Fruit fly (Drosophila melanogaster): ENCODE measurements around the gene CG14636.
"Not testable (repeated sequence)": the region's sequence is repeated elsewhere in the genome, so short reads cannot be mapped to it uniquely, and the experiment has no call there.

The CG14636 gene

DNA sequence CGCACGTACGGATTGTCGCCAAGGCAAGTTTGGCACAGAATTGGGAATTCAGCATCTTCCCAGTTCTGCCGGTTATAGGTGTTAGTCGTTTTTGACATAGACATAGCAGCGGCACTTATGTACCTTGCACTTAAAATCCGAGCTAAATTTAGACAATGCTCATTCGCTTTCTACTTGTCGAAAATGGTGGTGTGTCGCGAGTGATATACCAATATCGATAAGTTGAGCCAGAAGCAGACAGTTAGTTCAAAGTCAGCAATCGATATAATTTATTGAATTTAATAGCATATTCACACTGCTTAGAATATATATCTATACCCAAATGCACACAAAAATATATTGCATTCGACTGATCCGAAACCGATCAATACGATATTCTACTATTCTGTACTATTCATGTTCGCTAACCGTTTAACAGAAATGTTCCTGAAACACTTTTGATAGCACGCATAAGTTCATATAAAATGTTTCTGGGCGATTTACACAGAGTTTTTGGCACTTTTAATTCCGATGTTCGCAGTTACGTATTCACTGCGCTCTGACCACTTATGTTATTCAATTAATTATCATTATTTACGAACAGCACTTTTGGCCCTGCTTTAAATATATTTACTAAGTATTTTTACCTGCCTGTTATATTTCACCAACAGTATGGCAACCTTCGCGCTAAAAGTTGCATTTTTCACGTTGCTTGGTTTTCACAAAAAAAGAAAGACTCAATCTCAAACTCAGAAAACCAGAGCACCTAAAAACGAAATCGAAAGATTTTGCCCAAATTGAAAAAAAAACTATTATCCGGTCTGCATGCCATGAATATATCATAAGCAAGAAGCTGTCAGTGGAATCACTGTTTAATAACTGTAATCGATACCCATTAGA is 17.3 kb upstream of the CG14636 start, which contains the start of gene CG14641:
TSS of gene CG14641 (minus strand) at position 204 of the 879 bp plus-strand sequence.
- no peak for TF ChIP-seq CG8478 (optimal IDR thresholded peaks at IDR 0.05)
- no peak for TF ChIP-seq CTCF (optimal IDR thresholded peaks at IDR 0.05)

DNA sequence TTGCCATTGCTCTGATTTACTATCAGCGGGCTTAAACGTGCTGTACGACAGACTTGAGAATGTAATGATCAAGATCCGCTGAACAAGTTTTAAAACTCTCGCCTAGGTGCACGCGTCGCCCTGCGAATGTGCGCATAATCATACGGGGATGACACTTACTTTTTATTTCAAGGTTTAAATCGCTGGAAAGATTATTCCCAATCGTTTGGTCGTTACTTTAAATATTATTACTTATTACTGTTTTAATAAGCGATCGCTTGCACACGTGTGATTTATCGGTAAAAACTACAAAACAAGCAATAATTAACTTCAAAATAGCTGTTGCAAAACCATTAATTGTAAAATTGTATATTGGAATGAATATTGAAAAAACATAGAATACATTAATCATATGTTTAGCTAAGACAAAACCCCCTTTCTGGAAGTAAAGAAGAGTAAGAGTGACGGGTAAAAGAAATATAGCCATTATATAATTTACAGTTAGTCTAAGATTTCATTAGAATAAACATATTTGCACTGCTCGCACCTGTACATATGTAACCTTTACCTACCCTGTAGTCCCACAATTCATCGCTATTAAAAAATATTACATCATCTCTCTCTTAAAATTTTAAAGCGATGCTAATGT is 14.1 kb upstream of the CG14636 start, which contains the start of gene DhpD:
TSS of gene DhpD (minus strand) at position 102 of the 628 bp plus-strand sequence.
- TF ChIP-seq CTCF (optimal IDR thresholded peaks at IDR 0.05) (no peak), CG8478 (optimal IDR thresholded peaks at IDR 0.05) (no peak)

DNA sequence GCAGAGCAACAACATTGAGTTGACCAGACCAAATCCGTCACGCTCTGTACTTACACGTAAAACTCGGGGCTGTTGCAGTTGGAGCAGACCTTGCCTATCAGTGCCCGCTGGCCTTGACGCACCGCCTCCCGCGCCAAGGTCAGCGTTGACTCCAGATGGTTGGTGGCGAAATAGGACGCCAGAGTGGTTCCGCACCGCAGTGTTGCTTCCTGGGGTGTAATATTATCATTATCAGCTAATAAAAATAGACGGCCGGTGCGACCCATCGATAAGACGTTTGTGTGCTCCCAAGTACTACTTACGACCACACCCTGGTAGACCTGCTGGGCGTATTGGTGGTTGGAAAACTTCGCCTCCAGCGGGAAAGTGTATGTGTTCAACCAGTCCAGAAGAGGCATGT is 13.3 kb upstream of the CG14636 start:
- TF ChIP-seq CG8478 (optimal IDR thresholded peaks at IDR 0.05) (no peak), CTCF (optimal IDR thresholded peaks at IDR 0.05) (no peak)

DNA sequence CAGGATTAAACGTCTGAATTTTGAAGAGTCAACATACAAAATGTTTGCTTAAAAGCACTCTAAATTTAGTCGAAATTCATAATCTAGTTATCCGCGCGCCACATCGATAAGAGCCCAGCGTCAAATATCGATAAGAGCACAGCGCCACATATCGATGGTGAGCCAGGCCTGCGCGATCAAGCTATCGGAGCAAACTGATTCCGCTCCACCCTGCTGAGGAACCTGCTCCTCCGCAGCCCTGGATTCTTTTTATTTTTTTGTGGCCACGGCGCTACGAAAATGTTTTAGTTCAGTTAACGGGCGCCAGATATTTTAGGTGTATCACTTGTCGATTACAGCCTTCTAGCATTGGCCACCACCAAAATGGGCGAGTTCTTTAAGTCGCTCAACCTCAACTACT is 5.7 kb upstream of the CG14636 start:
- no peak for TF ChIP-seq CG8478 (optimal IDR thresholded peaks at IDR 0.05)
- TF ChIP-seq CTCF (optimal IDR thresholded peaks at IDR 0.05), result peak; percentile 59 to 60

DNA sequence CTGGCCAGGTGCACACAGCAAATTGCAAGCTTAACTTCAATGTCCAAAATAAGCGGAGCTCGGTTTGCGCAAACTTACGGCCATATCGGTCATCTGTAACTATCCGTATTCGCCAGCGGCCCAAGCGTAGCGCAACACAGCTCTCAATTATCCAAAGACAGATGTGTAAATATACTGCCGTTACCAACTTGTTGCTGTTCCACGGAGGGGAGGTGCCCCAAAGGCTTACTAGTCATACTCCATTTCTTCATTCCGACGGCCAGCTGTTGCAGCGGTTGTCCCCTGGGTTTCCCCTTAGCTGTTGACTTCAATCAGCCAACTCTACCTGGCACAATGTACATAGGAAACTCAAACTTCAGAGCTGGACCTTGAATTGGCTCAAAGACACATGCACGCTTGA is 4.9 kb upstream of the CG14636 start, which contains the start of gene CG31516:
TSS of gene CG31516 (minus strand) at position 101 of the 400 bp plus-strand sequence.
- no peak for TF ChIP-seq CG8478 (optimal IDR thresholded peaks at IDR 0.05)
- no peak for TF ChIP-seq CTCF (optimal IDR thresholded peaks at IDR 0.05)

DNA sequence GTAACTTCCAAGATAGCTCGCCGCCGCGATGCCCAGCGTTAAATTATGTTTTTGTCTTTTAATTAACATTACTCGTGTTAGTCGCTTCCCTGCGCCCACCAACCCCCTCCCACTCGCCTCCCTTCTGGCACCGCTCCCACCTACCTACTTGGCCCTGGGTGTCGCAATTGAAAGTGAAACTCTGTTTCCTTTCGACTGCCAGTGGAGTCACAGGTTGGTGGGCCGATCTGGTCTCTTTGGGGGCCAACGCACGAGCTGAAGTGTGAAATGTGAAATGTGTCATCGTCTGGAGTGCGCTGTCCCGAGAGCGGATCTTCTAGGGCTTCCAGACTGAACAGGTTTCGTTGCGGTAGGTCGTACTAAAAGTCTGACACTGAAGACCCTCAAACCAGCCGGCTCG is 513 bp downstream of the CG14636 start:
- no peak for TF ChIP-seq CG8478 (optimal IDR thresholded peaks at IDR 0.05)
- no peak for TF ChIP-seq CTCF (optimal IDR thresholded peaks at IDR 0.05)

DNA sequence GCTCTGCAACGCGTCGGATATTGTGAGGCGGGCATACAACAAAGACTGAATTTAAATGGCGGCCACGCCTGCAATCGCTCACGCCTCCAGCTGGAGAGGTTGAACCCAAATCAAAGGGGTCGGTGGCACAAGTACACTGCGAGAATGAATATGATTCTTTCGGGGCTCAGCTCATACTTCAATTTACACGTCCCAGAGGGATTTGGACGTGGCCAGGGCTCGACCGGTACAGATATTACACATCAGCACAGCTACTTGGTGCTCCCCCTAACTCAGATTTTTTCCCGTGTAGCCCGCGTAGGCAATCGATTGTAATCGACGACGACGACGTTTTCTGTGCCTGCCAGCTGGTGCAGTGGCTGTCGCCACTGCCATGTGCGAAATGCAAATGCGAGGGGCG is 1.1 kb downstream of the CG14636 start:
- TF ChIP-seq CG8478 (optimal IDR thresholded peaks at IDR 0.05), result no peak
- TF ChIP-seq CTCF (optimal IDR thresholded peaks at IDR 0.05), result no peak

DNA sequence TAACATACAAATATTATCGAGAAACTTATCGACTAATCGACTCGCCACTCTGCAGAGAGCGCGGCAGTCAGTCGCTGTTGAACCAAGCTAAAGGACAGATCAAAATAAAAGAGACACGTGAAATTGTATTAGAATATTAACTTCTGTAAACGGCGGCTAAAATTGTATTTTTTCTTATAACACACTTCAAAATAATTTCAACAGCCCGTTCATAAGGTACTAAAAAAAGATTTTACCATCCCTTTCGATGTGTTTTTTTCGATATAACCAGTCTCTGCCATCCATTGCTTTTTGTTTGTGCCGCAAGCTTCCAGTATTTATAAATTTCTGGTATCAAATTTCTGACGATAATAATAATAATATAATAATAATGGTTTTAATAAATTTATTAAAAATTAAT is 3.6 kb downstream of the CG14636 start, which contains the start of gene aux:
TSS of gene aux (plus strand) at position 301 of the 400 bp plus-strand sequence.
- TF ChIP-seq CTCF, CG8478 (optimal IDR thresholded peaks at IDR 0.05): not testable (repeated sequence)

DNA sequence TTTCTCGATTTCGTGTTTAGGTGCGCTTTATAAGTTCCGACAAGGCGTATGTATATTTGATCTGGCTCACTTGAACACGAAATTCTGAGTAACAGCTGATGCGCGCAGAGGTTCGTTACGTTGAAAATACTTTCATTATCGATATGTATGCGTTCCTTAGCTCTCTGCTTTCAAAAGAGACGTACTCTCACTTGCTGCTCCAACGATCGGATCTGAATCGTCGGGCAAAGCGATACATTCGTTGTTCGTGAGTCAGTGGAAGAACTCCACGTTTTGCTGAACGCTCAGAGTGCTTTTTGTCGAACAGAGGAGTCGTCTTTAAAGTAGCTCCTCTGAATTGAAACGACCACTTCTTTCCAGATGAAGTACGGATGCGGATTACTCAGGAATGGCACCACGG is 18.1 kb downstream of the CG14636 start, which contains the start of gene beta-Man:
TSS of gene beta-Man (plus strand) at position 152 of the 400 bp plus-strand sequence.
- no peak for TF ChIP-seq CG8478 (optimal IDR thresholded peaks at IDR 0.05)

DNA sequence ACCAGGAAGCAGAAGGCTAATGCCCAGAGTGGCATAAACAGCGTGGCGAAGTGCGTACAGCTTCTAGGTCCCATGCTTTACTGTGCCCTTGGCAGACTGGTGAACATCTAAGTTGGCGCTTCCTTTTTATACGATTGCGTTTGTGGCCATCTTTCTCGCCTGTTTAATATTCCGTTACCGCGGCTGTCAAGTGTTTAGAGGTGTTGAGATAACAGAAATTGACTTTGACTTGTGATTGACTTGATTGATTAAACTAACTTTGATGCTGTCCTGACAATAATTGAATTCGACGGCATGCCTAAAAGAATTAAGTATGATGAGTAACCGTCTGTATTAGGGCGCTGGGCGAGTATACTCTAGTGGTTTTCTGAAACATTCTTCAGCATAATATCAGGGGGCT is 25.0 kb downstream of the CG14636 start, which contains the start of gene Dsk:
TSS of gene Dsk (minus strand) at position 101 of the 400 bp plus-strand sequence.
- no peak for TF ChIP-seq CTCF (optimal IDR thresholded peaks at IDR 0.05)
- TF ChIP-seq CG8478 (optimal IDR thresholded peaks at IDR 0.05), result no peak

DNA sequence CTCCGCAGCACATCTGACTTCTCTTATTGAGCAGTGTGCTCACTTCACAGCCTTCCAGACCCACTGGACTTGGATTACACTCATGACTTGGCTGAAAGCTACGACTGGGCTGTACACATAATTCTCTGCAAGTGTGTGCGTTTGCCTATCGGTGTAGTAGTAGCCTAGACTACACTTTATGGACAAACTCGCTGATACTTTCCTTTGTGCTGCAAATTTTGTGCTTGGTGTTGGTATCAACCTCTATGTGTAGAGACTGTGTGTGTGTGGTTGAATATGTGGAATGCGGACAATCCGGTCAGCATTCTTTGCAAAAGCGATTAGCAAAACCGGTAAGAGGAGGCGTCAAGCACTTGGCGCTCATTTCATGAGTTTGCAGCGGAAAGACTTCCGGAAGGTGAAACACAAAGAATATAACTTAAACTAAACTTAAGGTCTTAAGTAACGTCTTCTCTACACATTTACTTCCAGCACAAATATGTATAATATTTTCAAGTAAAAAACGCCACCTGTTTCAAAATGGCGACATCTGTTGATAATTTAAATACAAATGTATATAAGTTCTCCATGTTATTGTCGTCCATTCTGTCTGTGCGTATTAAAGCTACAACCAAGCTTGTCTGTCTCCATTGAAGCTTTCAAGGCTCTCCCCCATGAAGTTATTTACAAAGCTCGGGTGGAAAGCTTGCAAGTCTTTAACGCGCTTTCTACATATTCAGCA is 28.1 kb downstream of the CG14636 start:
- no peak for TF ChIP-seq CTCF (optimal IDR thresholded peaks at IDR 0.05)
- no peak for TF ChIP-seq CG8478 (optimal IDR thresholded peaks at IDR 0.05)

DNA sequence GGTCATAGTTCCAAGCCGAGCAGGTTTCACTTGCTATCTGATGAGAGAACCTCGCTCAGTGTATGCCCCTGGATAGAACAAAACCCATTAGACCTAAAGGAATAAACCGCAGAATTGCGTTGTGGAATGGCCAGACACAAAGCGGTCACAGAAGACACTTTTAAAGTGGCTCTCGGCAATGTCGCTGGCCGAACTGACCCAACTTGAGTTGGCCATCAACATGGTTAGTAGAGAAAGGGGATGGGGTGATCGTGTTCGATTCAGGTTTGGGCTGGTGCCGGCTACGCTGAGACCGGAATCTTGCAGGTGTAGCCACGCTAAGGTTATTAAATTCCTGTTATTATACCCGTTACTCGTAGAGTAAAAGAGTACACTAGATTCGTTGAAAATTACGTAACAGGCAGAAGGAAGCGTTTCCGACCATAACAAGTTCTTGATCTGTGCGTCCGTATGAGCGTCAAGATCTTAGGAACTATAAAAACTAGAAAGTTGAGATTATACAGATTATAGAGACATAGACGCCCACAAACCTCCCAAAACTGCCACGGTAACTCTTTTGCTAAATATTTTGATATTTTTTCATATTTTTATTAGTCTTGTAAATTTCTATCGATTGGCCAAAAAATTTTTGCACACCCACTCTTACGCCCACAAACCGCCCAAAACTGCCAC is 34.4 kb downstream of the CG14636 start:
- no peak for TF ChIP-seq CG8478 (optimal IDR thresholded peaks at IDR 0.05)
- TF ChIP-seq CTCF (optimal IDR thresholded peaks at IDR 0.05), result no peak

DNA sequence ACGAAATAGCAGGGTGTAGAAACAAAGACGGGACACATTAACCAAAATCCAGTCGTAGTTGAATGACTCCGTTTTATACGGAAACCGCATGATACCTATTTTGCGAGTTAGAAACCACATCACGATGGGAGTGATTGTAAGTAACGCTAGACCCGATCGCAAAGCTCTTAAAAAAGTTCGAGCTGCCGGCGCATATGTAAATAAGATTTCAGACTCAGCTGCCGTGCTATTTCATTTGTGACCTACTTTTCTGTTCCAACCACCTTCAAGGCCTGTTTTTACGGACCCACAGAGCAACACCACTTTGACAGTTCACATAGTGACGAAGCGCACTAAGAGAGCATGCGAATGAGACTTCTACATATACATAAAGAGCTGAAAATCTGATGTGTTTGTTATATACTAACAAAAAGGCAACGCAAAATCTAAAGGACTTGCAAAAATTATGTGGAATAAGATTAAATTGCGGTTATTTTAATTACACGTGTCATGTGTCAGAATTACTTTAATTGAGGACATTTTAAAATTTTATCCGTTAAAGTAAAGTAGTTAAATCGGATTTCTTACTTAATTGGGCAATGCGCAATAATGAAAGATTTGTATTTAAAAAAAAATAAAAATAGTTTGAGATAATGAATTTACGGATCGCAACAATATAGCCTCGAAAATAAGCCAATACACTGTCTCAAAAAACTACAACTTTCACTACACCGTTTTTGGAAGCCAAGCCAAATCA is 36.2 kb downstream of the CG14636 start:
- no peak for TF ChIP-seq CG8478 (optimal IDR thresholded peaks at IDR 0.05)
- TF ChIP-seq CTCF (optimal IDR thresholded peaks at IDR 0.05), result no peak

DNA sequence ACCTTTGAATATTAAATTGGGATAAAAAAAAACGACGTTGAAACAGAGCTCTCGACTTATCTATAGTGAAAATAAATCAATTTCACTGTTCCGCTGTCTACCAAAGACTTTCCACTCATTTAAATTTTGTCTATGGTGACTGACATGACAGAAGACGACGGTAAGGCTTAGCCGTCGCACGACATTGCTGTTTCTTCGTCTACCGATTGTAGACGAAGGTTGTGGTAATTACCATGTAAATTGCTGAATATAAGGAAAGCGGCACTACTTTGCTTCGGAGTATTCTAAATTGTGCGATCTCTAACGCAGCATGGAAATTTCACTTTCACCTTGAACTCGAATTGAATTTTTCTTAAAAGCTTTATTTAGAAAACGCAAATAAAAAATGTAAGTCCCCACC is 38.4 kb downstream of the CG14636 start:
- TF ChIP-seq CTCF (optimal IDR thresholded peaks at IDR 0.05) (no peak), CG8478 (optimal IDR thresholded peaks at IDR 0.05) (no peak)
